Worm (Caenorhabditis elegans): ENCODE measurements around the gene fem-2.
A peak's percentile ranks its signal among the peaks of the same experiment; 100 is the strongest.

fem-2 gene

ce11 chrIII:640198-640803 is 5.9 kb upstream of the fem-2 start, which contains the start of the genes tag-266 and tag-267 (continued):
- TF ChIP-seq ceh-9 (tag; optimal IDR thresholded peaks at IDR 0.05) (no peak), ahr-1 (tag; optimal IDR thresholded peaks at IDR 0.05) (peak; percentile 94), unc-86 (tag; optimal IDR thresholded peaks at IDR 0.05) (peak; percentile 89), eyg-1 (tag; optimal IDR thresholded peaks at IDR 0.05) (peak; percentile 61), ttx-3 (tag; optimal IDR thresholded peaks at IDR 0.05) (peak; percentile 58), ceh-19 (GFP tag; optimal IDR thresholded peaks at IDR 0.05) (peak; percentile 56), hlh-8 (tag; optimal IDR thresholded peaks at IDR 0.05) (peak; percentile 96), hlh-6 (tag; optimal IDR thresholded peaks at IDR 0.05) (no peak), K02D7.2 (tag; optimal IDR thresholded peaks at IDR 0.05) (peak; percentile 63), fax-1 (tag; optimal IDR thresholded peaks at IDR 0.05) (peak; percentile 93), ceh-14 (tag; optimal IDR thresholded peaks at IDR 0.05) (peak; percentile 87), C08G9.2 (tag; optimal IDR thresholded peaks at IDR 0.05) (peak; percentile 84), ets-4 (tag; optimal IDR thresholded peaks at IDR 0.05) (peak; percentile 89), ref-2 (tag; optimal IDR thresholded peaks at IDR 0.05) (peak; percentile 95), syd-9 (tag; optimal IDR thresholded peaks at IDR 0.05) (no peak), odd-2 (tag; optimal IDR thresholded peaks at IDR 0.05) (no peak), pqm-1 (tag; optimal IDR thresholded peaks at IDR 0.05) (peak; percentile 95), dmd-4 (tag; optimal IDR thresholded peaks at IDR 0.05; ENCODE audit: borderline replicate concordance) (no peak), T23F11.4 (GFP tag; optimal IDR thresholded peaks at IDR 0.05) (peak; percentile 2), elt-2 (tag; optimal IDR thresholded peaks at IDR 0.05) (peak; percentile 94), npax-4 (tag; optimal IDR thresholded peaks at IDR 0.05) (peak; percentile 21), gmeb-2 (tag; optimal IDR thresholded peaks at IDR 0.05) (peak; percentile 37), pax-1 (tag; optimal IDR thresholded peaks at IDR 0.05) (no peak)

DNA sequence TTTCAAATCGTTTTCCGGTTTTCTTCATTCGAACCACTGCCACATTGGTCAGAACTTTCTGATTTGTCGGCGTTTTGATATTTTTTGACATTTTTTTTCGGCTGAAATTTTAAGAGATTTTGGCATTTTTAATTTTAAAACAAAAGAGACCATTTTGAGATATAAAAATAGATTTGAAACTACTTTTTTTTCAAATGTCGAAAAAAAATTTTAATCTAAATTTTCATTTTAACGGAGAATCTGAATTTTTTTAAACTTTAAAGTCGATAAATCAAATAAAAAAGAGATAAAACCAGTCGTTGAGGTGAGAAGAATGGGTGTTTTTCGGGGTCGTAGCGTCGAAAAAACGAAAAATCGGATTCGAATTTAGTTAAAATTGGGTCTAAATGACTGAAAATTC is 3.9 kb upstream of the fem-2 start, which contains the start of gene sbds-1:
sbds-1 (minus strand) TSS at position 101 of the 400 bp plus-strand sequence.
- TF ChIP-seq F13H6.1 (tag; optimal IDR thresholded peaks at IDR 0.05) (no peak), tbx-7 (tag; optimal IDR thresholded peaks at IDR 0.05) (no peak), K09A11.1 (tag; optimal IDR thresholded peaks at IDR 0.05; ENCODE audit: insufficient read depth) (no peak), nhr-11 (tag; optimal IDR thresholded peaks at IDR 0.05) (no peak), ceh-30 (tag; optimal IDR thresholded peaks at IDR 0.05) (no peak), hlh-30 (tag; optimal IDR thresholded peaks at IDR 0.05; ENCODE audit: insufficient read depth) (no peak), lim-6 (tag; optimal IDR thresholded peaks at IDR 0.05) (no peak), sdc-2 (tag; optimal IDR thresholded peaks at IDR 0.05) (no peak), ceh-31 (tag; optimal IDR thresholded peaks at IDR 0.05) (no peak), ceh-6 (GFP tag; optimal IDR thresholded peaks at IDR 0.05) (no peak), T23F11.4 (GFP tag; optimal IDR thresholded peaks at IDR 0.05) (no peak), eyg-1 (tag; optimal IDR thresholded peaks at IDR 0.05) (no peak)

ce11 chrIII:636067-636466 is 1.6 kb upstream of the fem-2 start, which contains the start of gene T19C3.7:
Gene T19C3.7, minus strand, starts transcription at chrIII:636167.
- TF ChIP-seq C08G9.2 (tag; optimal IDR thresholded peaks at IDR 0.05) (no peak), hlh-13 (GFP tag; optimal IDR thresholded peaks at IDR 0.05) (no peak), ceh-34 (tag; optimal IDR thresholded peaks at IDR 0.05) (no peak), pax-1 (tag; optimal IDR thresholded peaks at IDR 0.05) (no peak), hlh-8 (tag; optimal IDR thresholded peaks at IDR 0.05) (no peak), hlh-15 (tag; optimal IDR thresholded peaks at IDR 0.05) (no peak), pros-1 (tag; optimal IDR thresholded peaks at IDR 0.05) (no peak), unc-3 (GFP tag; conservative IDR thresholded peaks at IDR 0.05) (no peak), unc-3 (tag; optimal IDR thresholded peaks at IDR 0.05) (no peak), lim-6 (tag; optimal IDR thresholded peaks at IDR 0.05) (no peak), ceh-18 (tag; optimal IDR thresholded peaks at IDR 0.05) (no peak)
